Worm (Caenorhabditis elegans): ENCODE data around the gene srg-24.

srg-24 gene

DNA sequence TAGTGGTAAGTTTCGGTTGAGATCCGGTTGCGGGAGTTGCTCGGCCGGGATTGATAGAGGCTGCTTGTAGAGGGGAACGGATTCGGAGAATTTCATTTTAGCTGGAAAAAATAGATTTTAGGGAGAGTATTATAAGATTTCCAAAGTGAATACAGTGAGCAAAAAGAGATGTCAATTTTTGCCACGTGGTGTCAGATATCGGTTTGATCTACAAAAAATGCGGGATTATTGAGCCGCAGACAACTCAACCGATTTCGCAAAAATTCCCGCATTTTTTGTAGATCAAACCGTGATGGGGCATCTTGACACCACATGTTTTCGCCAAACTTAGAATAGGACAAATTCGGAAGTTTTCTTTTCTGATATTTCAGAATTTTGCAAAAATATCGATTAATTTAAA lies 46.2 kb downstream of the srg-24 start, which contains the start of gene lido-13:
Gene lido-13, minus strand, starts transcription at position 101 of the 400 bp plus-strand sequence.
- TF ChIP-seq dsc-1 (tag; optimal IDR thresholded peaks at IDR 0.05) (no peak), rnt-1 (tag; optimal IDR thresholded peaks at IDR 0.05) (no peak), fos-1 (tag; optimal IDR thresholded peaks at IDR 0.05) (no peak), C04F5.9 (tag; optimal IDR thresholded peaks at IDR 0.05) (no peak), sptf-1 (tag; optimal IDR thresholded peaks at IDR 0.05) (no peak), unc-98 (GFP tag; IDR thresholded peaks at IDR 0.05) (no peak), unc-130 (tag; optimal IDR thresholded peaks at IDR 0.05) (no peak), nhr-47 (tag; optimal IDR thresholded peaks at IDR 0.05) (no peak), lin-35 (GFP tag; optimal IDR thresholded peaks at IDR 0.05) (no peak)

- no peak for TF ChIP-seq ets-5 (GFP tag; IDR thresholded peaks at IDR 0.05)
- no peak for TF ChIP-seq fos-1 (tag; optimal IDR thresholded peaks at IDR 0.05)
- no peak for TF ChIP-seq ztf-11 (tag; optimal IDR thresholded peaks at IDR 0.05)
- no peak for TF ChIP-seq mep-1 (tag; optimal IDR thresholded peaks at IDR 0.05)
- no peak for TF ChIP-seq isw-1 (GFP tag; IDR thresholded peaks at IDR 0.05)
- TF ChIP-seq grh-1 (GFP tag; IDR thresholded peaks at IDR 0.05) = no peak
- no peak for TF ChIP-seq efl-3 (GFP tag; optimal IDR thresholded peaks at IDR 0.05)
- TF ChIP-seq pag-3 (tag; optimal IDR thresholded peaks at IDR 0.05; ENCODE audit: borderline replicate concordance, insufficient read depth) = no peak
- no peak for TF ChIP-seq dsc-1 (tag; optimal IDR thresholded peaks at IDR 0.05)
- no peak for TF ChIP-seq pax-3 (tag; optimal IDR thresholded peaks at IDR 0.05)
- TF ChIP-seq C04F5.9 (tag; optimal IDR thresholded peaks at IDR 0.05) = no peak
- no peak for TF ChIP-seq mef-2 (tag; optimal IDR thresholded peaks at IDR 0.05)
- no peak for TF ChIP-seq sptf-1 (tag; optimal IDR thresholded peaks at IDR 0.05)
- no peak for TF ChIP-seq snpc-4 (tag; optimal IDR thresholded peaks at IDR 0.05)
- TF ChIP-seq fkh-4 (tag; optimal IDR thresholded peaks at IDR 0.05; ENCODE audit: borderline replicate concordance) = no peak
- TF ChIP-seq ceh-90 (tag; optimal IDR thresholded peaks at IDR 0.05) = no peak
- no peak for TF ChIP-seq sup-37 (GFP tag; optimal IDR thresholded peaks at IDR 0.05)
- TF ChIP-seq mab-9 (GFP tag; IDR thresholded peaks at IDR 0.05) = no peak
These were observed 46.8 kb downstream of the srg-24 start for ce11 chrII:3053689-3054088.

DNA sequence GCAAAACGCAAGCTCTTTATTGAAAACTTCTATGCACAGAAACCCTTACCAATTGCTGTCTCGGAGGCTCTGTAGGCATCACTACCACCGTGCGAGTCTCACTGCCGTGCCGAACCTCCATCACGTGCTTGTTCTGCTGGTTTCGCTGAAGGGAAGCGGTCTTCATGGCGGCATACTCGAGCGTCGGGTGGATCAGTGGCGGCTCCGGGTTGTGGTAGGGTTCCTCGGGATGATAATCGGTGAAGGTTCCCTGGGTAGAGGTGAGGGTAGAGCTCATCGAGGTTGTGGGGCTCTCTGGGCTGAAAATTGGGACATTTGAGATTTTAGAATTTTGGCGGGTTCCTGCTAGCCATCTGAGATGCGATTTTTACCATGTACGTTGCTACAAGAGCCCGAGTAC lies 47.6 kb downstream of the srg-24 start:
- TF ChIP-seq isw-1 (GFP tag; IDR thresholded peaks at IDR 0.05) (no peak), nhr-47 (tag; optimal IDR thresholded peaks at IDR 0.05) (no peak), F16B12.6 (tag; optimal IDR thresholded peaks at IDR 0.05) (no peak), nhr-76 (tag; optimal IDR thresholded peaks at IDR 0.05) (no peak), alr-1 (tag; optimal IDR thresholded peaks at IDR 0.05; ENCODE audit: borderline replicate concordance) (no peak), C34B4.2 (tag; optimal IDR thresholded peaks at IDR 0.05) (no peak), snu-23 (GFP tag; optimal IDR thresholded peaks at IDR 0.05) (no peak), nhr-85 (tag) (no peak), pqm-1 (tag; optimal IDR thresholded peaks at IDR 0.05) (no peak)

ce11 chrII:3051332-3051731 lies 49.1 kb downstream of the srg-24 start:
- TF ChIP-seq blmp-1 (tag; optimal IDR thresholded peaks at IDR 0.05) (no peak), ceh-63 (GFP tag; optimal IDR thresholded peaks at IDR 0.05) (no peak), snpc-4 (tag; optimal IDR thresholded peaks at IDR 0.05) (no peak), unc-30 (tag; optimal IDR thresholded peaks at IDR 0.05) (no peak), lin-14 (GFP tag; optimal IDR thresholded peaks at IDR 0.05) (no peak), lin-15B (tag; optimal IDR thresholded peaks at IDR 0.05) (no peak), unc-98 (GFP tag; IDR thresholded peaks at IDR 0.05) (no peak), aly-2 (tag; optimal IDR thresholded peaks at IDR 0.05) (no peak), xbp-1 (tag; optimal IDR thresholded peaks at IDR 0.05) (no peak), nhr-11 (tag; optimal IDR thresholded peaks at IDR 0.05) (no peak), pag-3 (tag; optimal IDR thresholded peaks at IDR 0.05; ENCODE audit: borderline replicate concordance, insufficient read depth) (no peak), dpl-1 (GFP tag; optimal IDR thresholded peaks at IDR 0.05) (no peak), vab-15 (tag; optimal IDR thresholded peaks at IDR 0.05) (no peak), skn-1 (tag; optimal IDR thresholded peaks at IDR 0.05) (no peak)

All from whole organism, L1 larva.